Worm (Caenorhabditis elegans): ENCODE results near the gene snf-11.

- TF ChIP-seq nhr-28 (tag; optimal IDR thresholded peaks at IDR 0.05) (no peak), lin-13 (GFP tag; optimal IDR thresholded peaks at IDR 0.05) (no peak), unc-86 (tag; optimal IDR thresholded peaks at IDR 0.05) (no peak), rnt-1 (tag; optimal IDR thresholded peaks at IDR 0.05) (no peak), ama-1 (optimal IDR thresholded peaks at IDR 0.05) (no peak), lin-15B (tag; optimal IDR thresholded peaks at IDR 0.05) (no peak), egl-13 (tag; optimal IDR thresholded peaks at IDR 0.05) (no peak), vab-15 (tag; optimal IDR thresholded peaks at IDR 0.05) (no peak), elt-2 (tag; optimal IDR thresholded peaks at IDR 0.05) (no peak), mab-9 (GFP tag; IDR thresholded peaks at IDR 0.05) (no peak), alr-1 (tag; optimal IDR thresholded peaks at IDR 0.05; ENCODE audit: borderline replicate concordance) (no peak), skn-1 (tag; optimal IDR thresholded peaks at IDR 0.05) (no peak)
Measured at ce11 chrV:11335757-11336418, 27.6 kb upstream of the snf-11 start.

Measured in whole organism, L1 larva.